Worm (Caenorhabditis elegans) whole organism, L3 larva: ENCODE results near the gene snap-29.

ENCODE experiments used
- aly-2 ChIP-seq: fragments of 150-350 bp; optimal IDR thresholded peaks from 2 replicates; lab custom pipeline; 2014; ENCODE audit warnings: missing biosample characterization, missing genetic modification characterization
- ama-1 ChIP-seq: fragments of 150-350 bp; optimal IDR thresholded peaks from 2 replicates; lab custom pipeline; 2018
- ceh-9 ChIP-seq: sonication (generic microtip); optimal IDR thresholded peaks from 2 replicates; lab custom pipeline; 2018; ENCODE audit warnings: missing biosample characterization, missing genetic modification characterization
- egl-27 ChIP-seq: sonication (generic microtip); optimal IDR thresholded peaks from 4 replicates; lab custom pipeline; 2017; ENCODE audit warnings: missing biosample characterization, missing genetic modification reagents, missing genetic modification characterization
- lsy-12 ChIP-seq: sonication (generic microtip); optimal IDR thresholded peaks from 2 replicates; lab custom pipeline; 2016; ENCODE audit warnings: mild to moderate bottlenecking, missing genetic modification characterization, missing compliant biosample characterization
- nhr-12 ChIP-seq: fragments of 150-350 bp; optimal IDR thresholded peaks from 2 replicates; lab custom pipeline; 2014; ENCODE audit warnings: missing biosample characterization, missing genetic modification characterization
- snpc-4 ChIP-seq: fragments of 150-350 bp; optimal IDR thresholded peaks from 2 replicates; lab custom pipeline; 2014; ENCODE audit warnings: missing biosample characterization, missing genetic modification characterization

DNA sequence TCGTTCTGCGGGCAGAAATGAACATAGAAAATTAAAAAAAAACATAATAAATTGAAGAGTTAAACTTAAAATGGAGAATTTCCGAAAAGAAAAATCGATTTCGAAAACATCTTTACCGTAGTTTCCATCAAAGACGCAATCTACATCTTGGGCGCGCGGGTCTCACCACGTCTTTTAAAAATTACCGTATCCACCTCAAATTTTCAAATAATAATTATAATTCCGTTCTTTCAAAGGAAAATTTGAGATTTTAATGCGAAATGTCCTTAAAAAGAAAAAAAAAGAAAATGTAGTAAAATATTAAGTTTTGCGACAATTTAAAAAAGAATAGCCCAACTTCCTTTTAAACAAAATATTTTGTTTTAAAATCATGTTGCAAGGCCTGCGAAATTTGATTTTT, 12.9 kb upstream of the snap-29 start:
- TF ChIP-seq nhr-12 (tag; lab: Kevin White, UChicago) (no peak), snpc-4 (tag; lab: Kevin White, UChicago) (no peak), aly-2 (tag; lab: Kevin White, UChicago) (no peak), lsy-12 (tag; lab: Kevin White, UChicago) (no peak), ama-1 (lab: Kevin White, UChicago) (no peak), ceh-9 (tag; lab: Kevin White, UChicago) (no peak), egl-27 (tag; lab: Kevin White, UChicago) (no peak)
